Worm (Caenorhabditis elegans) whole organism, L3 larva: ENCODE measurements around the gene rsp-2.

ENCODE experiments used
- R02D3.7 ChIP-seq: fragments of 150-350 bp; optimal IDR thresholded peaks from 2 replicates; lab custom pipeline; 2014; ENCODE audit warnings: missing biosample characterization, missing genetic modification characterization
- ZK546.5 ChIP-seq: sonication (generic microtip); optimal IDR thresholded peaks from 2 replicates; lab custom pipeline; 2017; ENCODE audit warnings: missing biosample characterization, missing genetic modification characterization
- aly-2 ChIP-seq: fragments of 150-350 bp; optimal IDR thresholded peaks from 2 replicates; lab custom pipeline; 2014; ENCODE audit warnings: missing biosample characterization, missing genetic modification characterization
- ama-1 ChIP-seq: fragments of 150-350 bp; optimal IDR thresholded peaks from 2 replicates; lab custom pipeline; 2018
- ceh-16 ChIP-seq: sonication (generic microtip); optimal IDR thresholded peaks from 2 replicates; lab custom pipeline; 2017; ENCODE audit warnings: missing biosample characterization, missing genetic modification characterization
- ceh-28 ChIP-seq: fragments of 150-350 bp; optimal IDR thresholded peaks from 2 replicates; lab custom pipeline; 2014; ENCODE audit warnings: missing biosample characterization, missing genetic modification reagents, missing genetic modification characterization
- ceh-82 ChIP-seq: fragments of 150-350 bp; optimal IDR thresholded peaks from 2 replicates; lab custom pipeline; 2014; ENCODE audit warnings: missing biosample characterization, missing genetic modification characterization
- ceh-9 ChIP-seq: sonication (generic microtip); optimal IDR thresholded peaks from 2 replicates; lab custom pipeline; 2018; ENCODE audit warnings: missing biosample characterization, missing genetic modification characterization
- daf-12 ChIP-seq: fragments of 150-350 bp; optimal IDR thresholded peaks from 2 replicates; lab custom pipeline; 2014; ENCODE audit warnings: missing biosample characterization, missing genetic modification reagents, missing genetic modification characterization
- egl-27 ChIP-seq: sonication (generic microtip); optimal IDR thresholded peaks from 4 replicates; lab custom pipeline; 2017; ENCODE audit warnings: missing biosample characterization, missing genetic modification reagents, missing genetic modification characterization
- egl-5 ChIP-seq: fragments of 150-350 bp; optimal IDR thresholded peaks from 2 replicates; lab custom pipeline; 2017; ENCODE audit warnings: missing biosample characterization, missing genetic modification reagents, missing genetic modification characterization, inconsistent platforms
- elt-1 ChIP-seq: fragments of 150-350 bp; optimal IDR thresholded peaks from 2 replicates; lab custom pipeline; 2014; ENCODE audit warnings: missing biosample characterization, missing genetic modification characterization
- elt-2 ChIP-seq: sonication (generic microtip); optimal IDR thresholded peaks from 2 replicates; lab custom pipeline; 2016; ENCODE audit warnings: missing genetic modification reagents, mild to moderate bottlenecking, missing genetic modification characterization, missing compliant biosample characterization
- elt-3 ChIP-seq, 3 experiments: fragments of 150-350 bp in 1 of 3; sonication (generic microtip) in 2 of 3; optimal IDR thresholded peaks; 2 replicates in 2 of 3; 4 replicates in 1 of 3; lab custom pipeline; 2014 to 2017; ENCODE audit warnings: missing biosample characterization in 3 of 3, missing genetic modification characterization in 3 of 3
- eor-1 ChIP-seq, 2 experiments: fragments of 150-350 bp; optimal IDR thresholded peaks; 2 replicates each; lab custom pipeline; 2014 to 2018; ENCODE audit warnings: missing biosample characterization in 2 of 2, missing genetic modification characterization in 2 of 2
- fkh-10 ChIP-seq: sonication (generic microtip); optimal IDR thresholded peaks from 2 replicates; lab custom pipeline; 2017; ENCODE audit warnings: missing biosample characterization, missing genetic modification reagents, missing genetic modification characterization
- fos-1 ChIP-seq: fragments of 150-350 bp; optimal IDR thresholded peaks from 2 replicates; lab custom pipeline; 2014; ENCODE audit warnings: missing biosample characterization, missing genetic modification characterization
- jun-1 ChIP-seq: fragments of 150-350 bp; optimal IDR thresholded peaks from 2 replicates; lab custom pipeline; 2014; ENCODE audit warnings: missing biosample characterization, missing genetic modification reagents, missing genetic modification characterization
- lin-15B ChIP-seq: fragments of 150-350 bp; optimal IDR thresholded peaks from 2 replicates; lab custom pipeline; 2014; ENCODE audit warnings: missing biosample characterization, missing genetic modification characterization
- lin-39 ChIP-seq: fragments of 150-350 bp; optimal IDR thresholded peaks from 2 replicates; lab custom pipeline; 2018; ENCODE audit warnings: missing biosample characterization, missing genetic modification reagents, missing genetic modification characterization
- lsy-12 ChIP-seq: sonication (generic microtip); optimal IDR thresholded peaks from 2 replicates; lab custom pipeline; 2016; ENCODE audit warnings: mild to moderate bottlenecking, missing genetic modification characterization, missing compliant biosample characterization
- mdl-1 ChIP-seq: fragments of 150-350 bp; optimal IDR thresholded peaks from 2 replicates; lab custom pipeline; 2014; ENCODE audit warnings: missing biosample characterization, missing genetic modification characterization
- mml-1 ChIP-seq: fragments of 150-350 bp; sonication (generic microtip); optimal IDR thresholded peaks from 3 replicates; lab custom pipeline; 2014; ENCODE audit warnings: missing biosample characterization, missing genetic modification characterization
- nfya-1 ChIP-seq: sonication (generic microtip); optimal IDR thresholded peaks from 2 replicates; lab custom pipeline; 2017; ENCODE audit warnings: missing genetic modification characterization, mild to moderate bottlenecking, missing compliant biosample characterization, antibody characterized with exemption, moderate library complexity; ENCODE audit not compliant: insufficient read depth
- nhr-11 ChIP-seq: fragments of 150-350 bp; optimal IDR thresholded peaks from 2 replicates; lab custom pipeline; 2014; ENCODE audit warnings: missing biosample characterization, missing genetic modification characterization
- nhr-12 ChIP-seq: fragments of 150-350 bp; optimal IDR thresholded peaks from 2 replicates; lab custom pipeline; 2014; ENCODE audit warnings: missing biosample characterization, missing genetic modification characterization
- nhr-23 ChIP-seq: fragments of 150-350 bp; optimal IDR thresholded peaks from 2 replicates; lab custom pipeline; 2014; ENCODE audit warnings: missing biosample characterization, missing genetic modification reagents, missing genetic modification characterization
- nhr-237 ChIP-seq: fragments of 150-350 bp; optimal IDR thresholded peaks from 2 replicates; lab custom pipeline; 2014; ENCODE audit warnings: missing biosample characterization, missing genetic modification characterization
- nhr-25 ChIP-seq: sonication (generic microtip); optimal IDR thresholded peaks from 2 replicates; lab custom pipeline; 2017; ENCODE audit warnings: missing biosample characterization, missing genetic modification characterization
- nhr-28 ChIP-seq: fragments of 150-350 bp; optimal IDR thresholded peaks from 2 replicates; lab custom pipeline; 2014; ENCODE audit warnings: missing biosample characterization, missing genetic modification characterization
- nhr-43 ChIP-seq: sonication (generic microtip); optimal IDR thresholded peaks from 2 replicates; lab custom pipeline; 2016; ENCODE audit warnings: mild to moderate bottlenecking, missing genetic modification characterization, missing compliant biosample characterization; ENCODE audit not compliant: poor library complexity, severe bottlenecking
- nhr-67 ChIP-seq: fragments of 150-350 bp; optimal IDR thresholded peaks from 2 replicates; lab custom pipeline; 2014; ENCODE audit warnings: missing biosample characterization, missing genetic modification characterization
- nhr-76 ChIP-seq: fragments of 150-350 bp; sonication (generic microtip); optimal IDR thresholded peaks from 5 replicates; lab custom pipeline; 2014; ENCODE audit warnings: missing biosample characterization, missing genetic modification characterization
- nhr-77 ChIP-seq: fragments of 150-350 bp; optimal IDR thresholded peaks from 2 replicates; lab custom pipeline; 2014; ENCODE audit warnings: missing biosample characterization, missing genetic modification characterization
- pha-4 ChIP-seq: fragments of 150-350 bp; optimal IDR thresholded peaks from 2 replicates; lab custom pipeline; 2014; ENCODE audit warnings: missing biosample characterization, missing genetic modification reagents, missing genetic modification characterization
- pqm-1 ChIP-seq: fragments of 150-350 bp; optimal IDR thresholded peaks from 2 replicates; lab custom pipeline; 2017; ENCODE audit warnings: missing biosample characterization, missing genetic modification characterization, inconsistent platforms
- sea-2 ChIP-seq: fragments of 150-350 bp; sonication (generic microtip); optimal IDR thresholded peaks from 4 replicates; lab custom pipeline; 2014; ENCODE audit warnings: missing biosample characterization, missing genetic modification reagents, missing genetic modification characterization
- skn-1 ChIP-seq: fragments of 150-350 bp; optimal IDR thresholded peaks from 2 replicates; lab custom pipeline; 2014; ENCODE audit warnings: missing biosample characterization, missing genetic modification characterization
- tbx-2 ChIP-seq: sonication (generic microtip); optimal IDR thresholded peaks from 2 replicates; lab custom pipeline; 2016; ENCODE audit warnings: mild to moderate bottlenecking, missing genetic modification characterization, missing compliant biosample characterization
- unc-39 ChIP-seq: sonication (generic microtip); optimal IDR thresholded peaks from 4 replicates; lab custom pipeline; 2017; ENCODE audit warnings: missing biosample characterization, missing genetic modification characterization
- unc-62 ChIP-seq: fragments of 150-350 bp; sonication (generic microtip); optimal IDR thresholded peaks from 4 replicates; lab custom pipeline; 2014; ENCODE audit warnings: missing biosample characterization, missing genetic modification reagents, missing genetic modification characterization
- zag-1 ChIP-seq: fragments of 150-350 bp; optimal IDR thresholded peaks from 2 replicates; lab custom pipeline; 2014; ENCODE audit warnings: missing biosample characterization, missing genetic modification characterization
- ztf-11 ChIP-seq: fragments of 150-350 bp; optimal IDR thresholded peaks from 2 replicates; lab custom pipeline; 2014; ENCODE audit warnings: missing biosample characterization, missing genetic modification characterization
- ztf-4 ChIP-seq: fragments of 150-350 bp; optimal IDR thresholded peaks from 2 replicates; lab custom pipeline; 2014; ENCODE audit warnings: missing biosample characterization, missing genetic modification characterization

Gene rsp-2

ce11 chrII:11464427-11464944 is 11.7 kb upstream of the rsp-2 start, which contains the start of the genes aars-1 and rga-1 (continued):
- no peak for TF ChIP-seq nhr-12
- TF ChIP-seq elt-2 = peak; percentile 76
- no peak for TF ChIP-seq eor-1 (tag; optimal IDR thresholded peaks at IDR 0.05; lab: Kevin White, UChicago)
- TF ChIP-seq egl-27 (tag; lab: Kevin White, UChicago) = no peak
- peak; percentile 61 for TF ChIP-seq nfya-1 (tag; lab: Kevin White, UChicago)
- no peak for TF ChIP-seq mml-1 (tag; lab: Kevin White, UChicago)
- no peak for TF ChIP-seq nhr-28 (tag; lab: Kevin White, UChicago)
- no peak for TF ChIP-seq ztf-4 (tag; lab: Kevin White, UChicago)
- TF ChIP-seq zag-1 = no peak
- TF ChIP-seq pqm-1 (tag; lab: Kevin White, UChicago) = peak; percentile 82
- peak; percentile 47 for TF ChIP-seq jun-1 (tag; lab: Kevin White, UChicago)
- no peak for TF ChIP-seq ZK546.5
- peak; percentile 71 for TF ChIP-seq nhr-23 (tag; lab: Kevin White, UChicago)
- no peak for TF ChIP-seq ztf-11 (tag; lab: Kevin White, UChicago)
- no peak for TF ChIP-seq elt-3 (tag; optimal IDR thresholded peaks at IDR 0.05; lab: Kevin White, UChicago)
- no peak for TF ChIP-seq ceh-9 (tag; lab: Kevin White, UChicago)
- no peak for TF ChIP-seq sea-2
- no peak for TF ChIP-seq daf-12 (tag; lab: Kevin White, UChicago)
- no peak for TF ChIP-seq nhr-11 (tag; lab: Kevin White, UChicago)
- no peak for TF ChIP-seq ceh-82 (tag; lab: Kevin White, UChicago)
- TF ChIP-seq nhr-67 = no peak
- TF ChIP-seq unc-39 (tag; lab: Kevin White, UChicago) = no peak

ce11 chrII:11463899-11464298 is 11.1 kb upstream of the rsp-2 start:
- TF ChIP-seq pqm-1 (tag; lab: Kevin White, UChicago) = no peak
- no peak for TF ChIP-seq elt-1 (tag; lab: Kevin White, UChicago)
- TF ChIP-seq lin-15B (tag; lab: Kevin White, UChicago) = peak; percentile 28
- peak; percentile 81 for TF ChIP-seq R02D3.7 (tag; lab: Kevin White, UChicago)
- no peak for TF ChIP-seq unc-39 (tag; lab: Kevin White, UChicago)
- TF ChIP-seq nhr-11 (tag; lab: Kevin White, UChicago) = no peak
- TF ChIP-seq nhr-28 (tag; lab: Kevin White, UChicago) = no peak
- no peak for TF ChIP-seq mdl-1 (tag; lab: Kevin White, UChicago)
- no peak for TF ChIP-seq nhr-77 (tag; lab: Kevin White, UChicago)
- TF ChIP-seq lsy-12 (tag; lab: Kevin White, UChicago) = no peak

- no peak for TF ChIP-seq ceh-16
- TF ChIP-seq nhr-23 (tag; lab: Kevin White, UChicago) = no peak
- TF ChIP-seq pqm-1 (tag; lab: Kevin White, UChicago) = peak; percentile 33
- TF ChIP-seq ZK546.5 = no peak
- no peak for TF ChIP-seq ceh-82 (tag; lab: Kevin White, UChicago)
- no peak for TF ChIP-seq lin-39
- TF ChIP-seq nfya-1 (tag; lab: Kevin White, UChicago) = no peak
- no peak for TF ChIP-seq daf-12 (tag; lab: Kevin White, UChicago)
- no peak for TF ChIP-seq skn-1 (tag; lab: Kevin White, UChicago)
- TF ChIP-seq unc-39 (tag; lab: Kevin White, UChicago) = no peak
- no peak for TF ChIP-seq mml-1 (tag; lab: Kevin White, UChicago)
- TF ChIP-seq elt-2 = peak; percentile 58
- no peak for TF ChIP-seq fos-1 (tag; lab: Kevin White, UChicago)
- TF ChIP-seq, all 47 proteins: peak for 2
Observed at ce11 chrII:11459883-11460282, 7.1 kb upstream of the rsp-2 start.

DNA sequence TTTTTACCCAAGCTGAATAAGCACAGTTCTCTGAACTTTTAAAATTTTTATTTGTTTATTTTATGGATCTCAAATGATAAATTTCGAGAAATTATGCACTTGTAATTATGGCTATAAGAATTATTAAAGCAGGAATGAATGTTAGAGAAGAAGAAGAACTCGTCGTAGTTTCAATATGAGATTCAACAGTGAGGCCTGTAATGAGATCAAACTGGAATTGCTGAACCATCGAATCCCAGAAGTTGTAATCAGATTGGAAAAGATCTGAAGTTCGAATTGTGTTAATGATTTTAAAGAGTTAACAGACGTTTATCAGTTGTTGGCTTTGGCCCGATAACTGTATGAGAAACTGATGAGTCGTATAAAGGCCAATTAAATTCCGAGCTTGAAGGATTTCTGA is 3.0 kb upstream of the rsp-2 start:
- no peak for TF ChIP-seq nhr-237
- TF ChIP-seq ama-1 = peak; percentile 3

- no peak for TF ChIP-seq unc-62 (GFP tag; lab: Kevin White, UChicago)
- TF ChIP-seq pqm-1 (tag; lab: Kevin White, UChicago) = no peak
- TF ChIP-seq nhr-76 (tag; lab: Kevin White, UChicago) = no peak
- no peak for TF ChIP-seq tbx-2 (tag; lab: Kevin White, UChicago)
- TF ChIP-seq zag-1 = no peak
- no peak for TF ChIP-seq nhr-67
- TF ChIP-seq mdl-1 (tag; lab: Kevin White, UChicago) = no peak
- TF ChIP-seq ztf-11 (tag; lab: Kevin White, UChicago) = no peak
- no peak for TF ChIP-seq elt-3 (tag; optimal IDR thresholded peaks at IDR 0.05; lab: Kevin White, UChicago)
- no peak for TF ChIP-seq ceh-28 (tag; lab: Kevin White, UChicago)
- TF ChIP-seq pha-4 = no peak
- TF ChIP-seq fkh-10 (GFP tag; lab: Kevin White, UChicago) = no peak
- TF ChIP-seq nhr-25 (tag; lab: Kevin White, UChicago) = no peak
- TF ChIP-seq fos-1 (tag; lab: Kevin White, UChicago) = no peak
- TF ChIP-seq nhr-28 (tag; lab: Kevin White, UChicago) = no peak
- no peak for TF ChIP-seq jun-1 (tag; lab: Kevin White, UChicago)
- no peak for TF ChIP-seq egl-5 (tag; lab: Kevin White, UChicago)
- no peak for TF ChIP-seq aly-2 (tag; lab: Kevin White, UChicago)
- TF ChIP-seq elt-1 (tag; lab: Kevin White, UChicago) = no peak
- no peak for TF ChIP-seq nhr-43
Observed at ce11 chrII:11455140-11455539, 2.4 kb upstream of the rsp-2 start.
